Fruit fly (Drosophila melanogaster) whole organism, embryonic: ENCODE measurements around the gene oxt.

Experiments used
- Adf1 ChIP-seq: fragments of 200-800 bp; sonication (Bioruptor generic); IDR thresholded peaks from 2 replicates; pipeline ENCODE4 v1.3.6; 2022; ENCODE audit warnings: missing biosample characterization, missing genetic modification characterization
- CG13287 ChIP-seq: fragments of 200-800 bp; sonication (Bioruptor generic); IDR thresholded peaks from 2 replicates; pipeline ENCODE4 v1.3.6; 2022; ENCODE audit warnings: missing biosample characterization, missing genetic modification characterization; ENCODE audit not compliant: partially characterized antibody
- CG1529 ChIP-seq: fragments of 200-800 bp; sonication (Bioruptor generic); optimal IDR thresholded peaks from 3 replicates; lab custom pipeline; 2018; ENCODE audit warnings: missing biosample characterization, missing genetic modification characterization
- CG2678 ChIP-seq: fragments of 200-800 bp; sonication (Bioruptor generic); optimal IDR thresholded peaks from 3 replicates; lab custom pipeline; 2019; ENCODE audit warnings: missing biosample characterization, mild to moderate bottlenecking, missing genetic modification characterization, moderate library complexity
- CG30020 ChIP-seq: fragments of 200-800 bp; optimal IDR thresholded peaks from 2 replicates; lab custom pipeline; 2019; ENCODE audit warnings: missing biosample characterization, mild to moderate bottlenecking, missing genetic modification characterization, moderate library complexity
- CG31224 ChIP-seq: fragments of 200-800 bp; sonication (Bioruptor generic); IDR thresholded peaks from 2 replicates; pipeline ENCODE4 v1.3.6; 2022; ENCODE audit warnings: missing biosample characterization, missing genetic modification characterization
- CG31441 ChIP-seq: fragments of 200-800 bp; sonication (Bioruptor generic); IDR thresholded peaks from 2 replicates; pipeline ENCODE4 v1.3.6; 2022; ENCODE audit warnings: missing biosample characterization, missing genetic modification characterization
- CG33557 ChIP-seq: fragments of 200-800 bp; sonication (Bioruptor generic); optimal IDR thresholded peaks from 2 replicates; lab custom pipeline; 2019; ENCODE audit warnings: missing biosample characterization, mild to moderate bottlenecking, missing genetic modification characterization, moderate library complexity
- CG34224 ChIP-seq: fragments of 200-800 bp; sonication (Bioruptor generic); IDR thresholded peaks from 3 replicates; pipeline ENCODE4 v1.3.6; 2022; ENCODE audit warnings: missing biosample characterization, missing genetic modification characterization; ENCODE audit not compliant: partially characterized antibody
- CG43689 ChIP-seq: fragments of 200-800 bp; sonication (Bioruptor generic); IDR thresholded peaks from 2 replicates; pipeline ENCODE4 v1.3.6; 2022; ENCODE audit warnings: missing biosample characterization, missing genetic modification characterization
- CG4617 ChIP-seq: fragments of 200-800 bp; sonication (Bioruptor generic); optimal IDR thresholded peaks from 3 replicates; lab custom pipeline; 2016; ENCODE audit warnings: missing biosample characterization, missing genetic modification characterization, borderline replicate concordance
- CG8478 ChIP-seq: fragments of >200 bp; optimal IDR thresholded peaks from 2 replicates; lab custom pipeline; 2018
- CG8765 ChIP-seq: fragments of 200-800 bp; sonication (Bioruptor generic); IDR thresholded peaks from 2 replicates; pipeline ENCODE4 v1.3.6; 2022; ENCODE audit warnings: missing biosample characterization, missing genetic modification characterization
- CG8944 ChIP-seq: fragments of 200-800 bp; sonication (Bioruptor generic); optimal IDR thresholded peaks from 3 replicates; lab custom pipeline; 2016; ENCODE audit warnings: missing biosample characterization, missing genetic modification characterization
- Deaf1 ChIP-seq: fragments of 200-800 bp; optimal IDR thresholded peaks from 3 replicates; lab custom pipeline; 2019; ENCODE audit warnings: missing biosample characterization, mild to moderate bottlenecking, missing genetic modification characterization, moderate library complexity
- E2f2 ChIP-seq: fragments of 200-800 bp; sonication (Bioruptor generic); IDR thresholded peaks from 2 replicates; pipeline ENCODE4 v1.3.6; 2022; ENCODE audit warnings: missing biosample characterization, missing genetic modification characterization
- Hr51 ChIP-seq, 2 experiments: fragments of 200-800 bp; sonication (Bioruptor generic); optimal IDR thresholded peaks; 2 replicates in 1 of 2; 3 replicates in 1 of 2; lab custom pipeline; 2016 to 2018; ENCODE audit warnings: missing biosample characterization in 2 of 2, missing genetic modification characterization in 2 of 2, mild to moderate bottlenecking in 1 of 2, moderate library complexity in 1 of 2
- Hr78 ChIP-seq, 2 experiments: fragments of 200-800 bp in 1 of 2; fragments of >200 bp in 1 of 2; sonication (Bioruptor generic) in 1 of 2; optimal IDR thresholded peaks; 2 replicates each; lab custom pipeline; 2017 to 2019; ENCODE audit warnings: missing biosample characterization in 2 of 2, missing genetic modification characterization in 2 of 2, mild to moderate bottlenecking in 1 of 2, moderate library complexity in 1 of 2
- Opbp ChIP-seq: fragments of 200-800 bp; sonication (Bioruptor generic); IDR thresholded peaks from 3 replicates; pipeline ENCODE4 v1.3.6; 2022; ENCODE audit warnings: missing biosample characterization, missing genetic modification characterization; ENCODE audit not compliant: partially characterized antibody
- Tbp ChIP-seq: fragments of >200 bp; optimal IDR thresholded peaks from 2 replicates; lab custom pipeline; 2018; ENCODE audit warnings: missing biosample characterization, missing genetic modification characterization
- Trl ChIP-seq, 3 experiments: fragments of >200 bp in 2 of 3; fragments of 200-800 bp in 1 of 3; sonication (Bioruptor generic) in 1 of 3; optimal IDR thresholded peaks; 2 replicates in 1 of 3; 3 replicates in 2 of 3; lab custom pipeline; 2016 to 2017; ENCODE audit warnings: missing biosample characterization in 1 of 3, missing genetic modification characterization in 1 of 3
- Xrp1 ChIP-seq: fragments of 200-800 bp; sonication (Bioruptor generic); IDR thresholded peaks from 2 replicates; pipeline ENCODE4 v1.3.6; 2022; ENCODE audit warnings: missing biosample characterization, missing genetic modification characterization
- abd-A ChIP-seq: fragments of 200-800 bp; sonication (Bioruptor generic); optimal IDR thresholded peaks from 3 replicates; lab custom pipeline; 2019; ENCODE audit warnings: missing biosample characterization, mild to moderate bottlenecking, missing genetic modification characterization, moderate library complexity
- aop ChIP-seq: fragments of 200-800 bp; sonication (Bioruptor generic); IDR thresholded peaks from 2 replicates; pipeline ENCODE4 v1.3.6; 2022; ENCODE audit warnings: missing biosample characterization, missing genetic modification characterization
- bsh ChIP-seq, 2 experiments: fragments of 200-800 bp; sonication (Bioruptor generic); optimal IDR thresholded peaks; 2 replicates each; lab custom pipeline; 2017 to 2018; ENCODE audit warnings: mild to moderate bottlenecking in 2 of 2, missing biosample characterization in 2 of 2, missing genetic modification characterization in 2 of 2, moderate library complexity in 1 of 2
- chinmo ChIP-seq: fragments of 200-800 bp; sonication (Bioruptor generic); IDR thresholded peaks from 4 replicates; pipeline ENCODE4 v1.3.6; 2022; ENCODE audit warnings: missing biosample characterization, missing genetic modification characterization; ENCODE audit not compliant: partially characterized antibody
- crp ChIP-seq, 2 experiments: fragments of 200-800 bp; sonication (Bioruptor generic); optimal IDR thresholded peaks; 2 replicates in 1 of 2; 3 replicates in 1 of 2; lab custom pipeline; 2017; ENCODE audit warnings: missing biosample characterization in 2 of 2, missing genetic modification characterization in 2 of 2, mild to moderate bottlenecking in 1 of 2, moderate library complexity in 1 of 2
- dysf ChIP-seq: fragments of 200-800 bp; sonication (Bioruptor generic); IDR thresholded peaks from 3 replicates; pipeline ENCODE4 v1.3.6; 2022; ENCODE audit warnings: missing biosample characterization, missing genetic modification characterization
- ewg ChIP-seq: fragments of 200-800 bp; sonication (Bioruptor generic); optimal IDR thresholded peaks from 3 replicates; lab custom pipeline; 2017; ENCODE audit warnings: mild to moderate bottlenecking, missing biosample characterization, missing genetic modification reagents, missing genetic modification characterization
- h ChIP-seq: fragments of >200 bp; optimal IDR thresholded peaks from 2 replicates; lab custom pipeline; 2017
- ind ChIP-seq: fragments of 200-800 bp; sonication (Bioruptor generic); optimal IDR thresholded peaks from 3 replicates; lab custom pipeline; 2016; ENCODE audit warnings: missing biosample characterization, missing genetic modification characterization
- jigr1 ChIP-seq: fragments of 200-800 bp; sonication (Bioruptor generic); IDR thresholded peaks from 3 replicates; pipeline ENCODE4 v1.3.6; 2022; ENCODE audit warnings: missing biosample characterization, missing genetic modification characterization
- mam ChIP-seq: fragments of 200-800 bp; sonication (Bioruptor generic); optimal IDR thresholded peaks from 3 replicates; lab custom pipeline; 2016; ENCODE audit warnings: missing biosample characterization, missing genetic modification characterization
- onecut ChIP-seq: fragments of 200-800 bp; sonication (Bioruptor generic); IDR thresholded peaks from 2 replicates; pipeline ENCODE4 v1.3.6; 2022; ENCODE audit warnings: missing biosample characterization, missing genetic modification characterization
- scrt ChIP-seq: fragments of 200-800 bp; sonication (Bioruptor generic); optimal IDR thresholded peaks from 2 replicates; lab custom pipeline; 2018; ENCODE audit warnings: missing biosample characterization, mild to moderate bottlenecking, missing genetic modification characterization, moderate library complexity
- tin ChIP-seq: fragments of 200-800 bp; sonication (Bioruptor generic); optimal IDR thresholded peaks from 3 replicates; lab custom pipeline; 2016; ENCODE audit warnings: missing biosample characterization, missing genetic modification characterization
- toy ChIP-seq: fragments of 200-800 bp; sonication (Bioruptor generic); IDR thresholded peaks from 2 replicates; pipeline ENCODE4 v1.3.6; 2022; ENCODE audit warnings: missing biosample characterization, missing genetic modification characterization
- ttk ChIP-seq: fragments of 200-800 bp; sonication (Bioruptor generic); IDR thresholded peaks from 2 replicates; pipeline ENCODE4 v2.1.2; 2022; ENCODE audit warnings: missing biosample characterization, missing genetic modification characterization
- unc-4 ChIP-seq: fragments of 200-800 bp; sonication (Bioruptor generic); IDR thresholded peaks from 2 replicates; pipeline ENCODE4 v1.3.6; 2022; ENCODE audit warnings: missing biosample characterization, missing genetic modification characterization; ENCODE audit not compliant: partially characterized antibody
- zen ChIP-seq: fragments of 200-800 bp; sonication (Bioruptor generic); optimal IDR thresholded peaks from 3 replicates; lab custom pipeline; 2018; ENCODE audit warnings: missing biosample characterization, mild to moderate bottlenecking, missing genetic modification characterization, moderate library complexity
- zf30C ChIP-seq: fragments of 200-800 bp; sonication (Bioruptor generic); optimal IDR thresholded peaks from 3 replicates; lab custom pipeline; 2018; ENCODE audit warnings: missing biosample characterization, mild to moderate bottlenecking, missing genetic modification characterization

The oxt gene

dm6 chr3L:2262515-2262944 lies at the start of gene oxt, which contains the start of gene CG13807 (continued):
- TF ChIP-seq E2f2 (GFP tag; lab: Robert Waterston, UW), result peak; percentile 70
- peak in 1 of 2 experiments; percentile 89 for TF ChIP-seq bsh (GFP tag; optimal IDR thresholded peaks at IDR 0.05; lab: Kevin White, UChicago)
- peak; percentile 100 for TF ChIP-seq CG31441 (GFP tag; lab: Robert Waterston, UW)
- TF ChIP-seq Deaf1 (tag; lab: Kevin White, UChicago), result no peak
- peak; percentile 75 for TF ChIP-seq mam (GFP tag; lab: Kevin White, UChicago)
- no peak for TF ChIP-seq Opbp (GFP tag; lab: Robert Waterston, UW)
- TF ChIP-seq aop, result peak; percentile 67
- TF ChIP-seq CG8478 (lab: Kevin White, UChicago), result no peak
- peak; percentile 83 for TF ChIP-seq zen
- TF ChIP-seq ttk (GFP tag; lab: Robert Waterston, UW), result peak; percentile 82
- no peak for TF ChIP-seq Tbp
- peak; percentile 75 for TF ChIP-seq CG1529
- peak in 1 of 2 experiments; percentile 21 for TF ChIP-seq Hr78 (GFP tag; optimal IDR thresholded peaks at IDR 0.05; lab: Kevin White, UChicago)
- peak; percentile 16; the same call in 1 of the 3 replicates for TF ChIP-seq CG34224
- TF ChIP-seq CG30020 (tag; lab: Kevin White, UChicago), result peak; percentile 74
- TF ChIP-seq tin (GFP tag; lab: Kevin White, UChicago), result peak; percentile 83
- no peak for TF ChIP-seq CG8944 (GFP tag; lab: Kevin White, UChicago)
- no peak for TF ChIP-seq abd-A (tag; lab: Kevin White, UChicago)
- no peak for TF ChIP-seq zf30C
- peak; percentile 79 for TF ChIP-seq CG43689
- TF ChIP-seq CG2678, result peak; percentile 89
- no peak for TF ChIP-seq chinmo (GFP tag; lab: Robert Waterston, UW)
- TF ChIP-seq onecut (GFP tag; lab: Robert Waterston, UW), result peak; percentile 76
- peak; percentile 95 for TF ChIP-seq CG4617
- TF ChIP-seq jigr1 (GFP tag; lab: Robert Waterston, UW), result peak; percentile 57; the same call in 1 of the 3 replicates
- peak; percentile 67 to 89 for TF ChIP-seq Hr51 (GFP tag; optimal IDR thresholded peaks at IDR 0.05; lab: Kevin White, UChicago)
- TF ChIP-seq CG8765, result peak; percentile 81
- TF ChIP-seq dysf (GFP tag; lab: Robert Waterston, UW), result peak; percentile 93
- TF ChIP-seq ind (GFP tag; lab: Kevin White, UChicago), result peak; percentile 87

dm6 chr3L:2282506-2282905 lies 20.0 kb upstream of the oxt start, which contains the start of gene MsR2:
Gene MsR2, plus strand, starts transcription at chr3L:2282883.
- TF ChIP-seq unc-4, result 0 out of 2 replicates have a peak, but pooled peaks have one; percentile 29
- peak; percentile 100 for TF ChIP-seq scrt (GFP tag; lab: Kevin White, UChicago)
- peak; percentile 88 for TF ChIP-seq Deaf1 (tag; lab: Kevin White, UChicago)
- peak; percentile 4 to 38 for TF ChIP-seq Trl (optimal IDR thresholded peaks at IDR 0.05; lab: Kevin White, UChicago)
- no peak for TF ChIP-seq Trl (GFP tag; optimal IDR thresholded peaks at IDR 0.05; lab: Kevin White, UChicago)
- TF ChIP-seq ewg (GFP tag; lab: Kevin White, UChicago), result no peak
- TF ChIP-seq CG4617, result no peak
- peak; percentile 17; the same call in 1 of the 2 replicates for TF ChIP-seq CG13287 (GFP tag; lab: Robert Waterston, UW)
- 0 out of 4 replicates have a peak, but pooled peaks have one; percentile 51 for TF ChIP-seq chinmo (GFP tag; lab: Robert Waterston, UW)
- TF ChIP-seq CG33557, result no peak
- no peak for TF ChIP-seq h (lab: Kevin White, UChicago)
- TF ChIP-seq CG31224, result peak; percentile 99
- TF ChIP-seq toy (GFP tag; lab: Robert Waterston, UW), result no peak
- TF ChIP-seq crp (GFP tag; optimal IDR thresholded peaks at IDR 0.05; lab: Kevin White, UChicago), result peak in 1 of 2 experiments; percentile 69
- peak; percentile 88 for TF ChIP-seq Adf1
- peak; percentile 4 for TF ChIP-seq abd-A (tag; lab: Kevin White, UChicago)
- no peak for TF ChIP-seq Xrp1 (GFP tag; lab: Robert Waterston, UW)
